Fruit fly (Drosophila melanogaster): ENCODE data around the gene bam.

Gene bam

dm6 chr3R:25232271-25232989 is 12.5 kb downstream of the bam start, which contains the start of gene Cad96Cb (continued):
- TF ChIP-seq Elba2 (GFP tag; optimal IDR thresholded peaks at IDR 0.05) (no peak), CG10654 (GFP tag; optimal IDR thresholded peaks at IDR 0.05) (peak; percentile 67), CG7372 (GFP tag; IDR thresholded peaks at IDR 0.05) (peak; percentile 57; the same call in 1 of the 2 replicates), CG12104 (GFP tag; optimal IDR thresholded peaks at IDR 0.05) (peak; percentile 86), MTF-1 (GFP tag; optimal IDR thresholded peaks at IDR 0.05; ENCODE audit: borderline replicate concordance) (no peak), CG10565 (GFP tag; optimal IDR thresholded peaks at IDR 0.05) (peak; percentile 28), pnt (GFP tag; optimal IDR thresholded peaks at IDR 0.05) (peak; percentile 74), tin (GFP tag; optimal IDR thresholded peaks at IDR 0.05) (peak; percentile 89), CG5245 (GFP tag; optimal IDR thresholded peaks at IDR 0.05) (peak; percentile 82), chm (GFP tag; IDR thresholded peaks at IDR 0.05) (0 out of 2 replicates have a peak, but pooled peaks have one; percentile 10), ATbp (GFP tag; optimal IDR thresholded peaks at IDR 0.05) (peak; percentile 86), CG8281 (tag; optimal IDR thresholded peaks at IDR 0.05) (peak; percentile 68), CG12391 (tag; optimal IDR thresholded peaks at IDR 0.05) (peak; percentile 84), twi (tag; optimal IDR thresholded peaks at IDR 0.05) (peak; percentile 78), CG31365 (tag; optimal IDR thresholded peaks at IDR 0.05) (no peak), Fer1 (GFP tag; optimal IDR thresholded peaks at IDR 0.05) (no peak), Rfx (GFP tag; IDR thresholded peaks at IDR 0.05) (peak; percentile 12), CG10209 (GFP tag; optimal IDR thresholded peaks at IDR 0.05) (peak; percentile 85), CG17328 (GFP tag; IDR thresholded peaks at IDR 0.05) (peak; percentile 37), Kr (GFP tag; optimal IDR thresholded peaks at IDR 0.05) (peak; percentile 9), CG9932 (GFP tag; IDR thresholded peaks at IDR 0.05) (no peak), Awh (GFP tag; IDR thresholded peaks at IDR 0.05) (peak; percentile 25; the same call in 1 of the 2 replicates), CG4617 (GFP tag; optimal IDR thresholded peaks at IDR 0.05; ENCODE audit: borderline replicate concordance) (peak; percentile 59), lov (optimal IDR thresholded peaks at IDR 0.05) (no peak), lov (GFP tag; IDR thresholded peaks at IDR 0.05) (no peak), CG3726 (GFP tag; IDR thresholded peaks at IDR 0.05) (no peak), dm (GFP tag; optimal IDR thresholded peaks at IDR 0.05) (peak; percentile 68), CG8388 (GFP tag; optimal IDR thresholded peaks at IDR 0.05) (peak; percentile 85), Sry-β (GFP tag; optimal IDR thresholded peaks at IDR 0.05) (peak; percentile 45), MBD-R2 (GFP tag; IDR thresholded peaks at IDR 0.05) (no peak), salm (tag; optimal IDR thresholded peaks at IDR 0.05) (peak; percentile 77), tap (tag; optimal IDR thresholded peaks at IDR 0.05) (no peak), C15 (GFP tag; IDR thresholded peaks at IDR 0.05) (no peak; the same call in 2 of the 3 replicates), pan (optimal IDR thresholded peaks at IDR 0.05) (no peak), pan (GFP tag; optimal IDR thresholded peaks at IDR 0.05 in 1 of 2, IDR thresholded peaks at IDR 0.05 in 1 of 2) (peak in 1 of 2 experiments; percentile 66), sisA (GFP tag; IDR thresholded peaks at IDR 0.05) (peak; percentile 65), CG3065 (GFP tag; optimal IDR thresholded peaks at IDR 0.05) (peak; percentile 65), Lhr (GFP tag; optimal IDR thresholded peaks at IDR 0.05) (peak; percentile 68), CG31441 (GFP tag; IDR thresholded peaks at IDR 0.05) (peak; percentile 94), sim (GFP tag; IDR thresholded peaks at IDR 0.05) (no peak), CG18476 (GFP tag; optimal IDR thresholded peaks at IDR 0.05) (peak; percentile 80), slbo (GFP tag; IDR thresholded peaks at IDR 0.05) (peak; percentile 38; the same call in 1 of the 2 replicates), oc (tag; optimal IDR thresholded peaks at IDR 0.05) (peak; percentile 34), CG13287 (GFP tag; IDR thresholded peaks at IDR 0.05; ENCODE audit: partially characterized antibody) (no peak), CG6765 (GFP tag; optimal IDR thresholded peaks at IDR 0.05) (peak; percentile 63), CG13894 (tag; optimal IDR thresholded peaks at IDR 0.05) (no peak), CoRest (tag; optimal IDR thresholded peaks at IDR 0.05) (peak; percentile 90), pros (GFP tag; optimal IDR thresholded peaks at IDR 0.05) (no peak), Vsx1 (GFP tag; optimal IDR thresholded peaks at IDR 0.05) (peak; percentile 75), luna (GFP tag; optimal IDR thresholded peaks at IDR 0.05) (no peak)
